Worm (Caenorhabditis elegans) whole organism, young adult: ENCODE results near the gene Y51H4A.1.
A peak's percentile ranks its signal among the peaks of the same experiment; 100 is the strongest.

Experiments
- B0019.2 ChIP-seq: fragments of 200-800 bp; sonication (Bioruptor generic); conservative IDR thresholded peaks from 2 replicates; pipeline ENCODE4 v1.3.6; 2022; ENCODE audit warnings: missing genetic modification reagents, missing genetic modification characterization, missing compliant biosample characterization
- B0035.1 ChIP-seq: sonication (generic microtip); optimal IDR thresholded peaks from 2 replicates; lab custom pipeline; 2016; ENCODE audit warnings: missing genetic modification characterization, mild to moderate bottlenecking, missing compliant biosample characterization, missing genotype, missing genetic modification reagents
- B0261.1 ChIP-seq: sonication (generic microtip); optimal IDR thresholded peaks from 2 replicates; lab custom pipeline; 2016; ENCODE audit warnings: mild to moderate bottlenecking, missing genetic modification characterization, moderate library complexity, missing compliant biosample characterization
- D2030.7 ChIP-seq: fragments of 200-800 bp; sonication (Bioruptor generic); IDR thresholded peaks from 2 replicates; pipeline ENCODE4 v1.3.6; 2022; ENCODE audit warnings: missing genetic modification reagents, missing genetic modification characterization, missing compliant biosample characterization
- F22D6.2 ChIP-seq: sonication (generic microtip); optimal IDR thresholded peaks from 2 replicates; lab custom pipeline; 2016; ENCODE audit warnings: mild to moderate bottlenecking, missing genetic modification characterization, missing compliant biosample characterization
- F33H1.4 ChIP-seq: fragments of 200-800 bp; sonication (Bioruptor generic); IDR thresholded peaks from 2 replicates; pipeline ENCODE4 v1.3.6; 2022; ENCODE audit warnings: missing genetic modification reagents, missing genetic modification characterization, missing compliant biosample characterization
- F49E8.2 ChIP-seq: sonication (generic microtip); optimal IDR thresholded peaks from 3 replicates; lab custom pipeline; 2017; ENCODE audit warnings: missing genetic modification characterization, mild to moderate bottlenecking, missing compliant biosample characterization, antibody characterized with exemption, moderate library complexity; ENCODE audit not compliant: insufficient read depth
- F57C9.4 ChIP-seq: sonication (generic microtip); optimal IDR thresholded peaks from 2 replicates; lab custom pipeline; 2017; ENCODE audit warnings: mild to moderate bottlenecking, missing genetic modification characterization, missing compliant biosample characterization
- K11D2.4 ChIP-seq: fragments of 200-800 bp; sonication (Bioruptor generic); IDR thresholded peaks from 2 replicates; pipeline ENCODE4 v1.3.6; 2022; ENCODE audit warnings: missing genetic modification reagents, missing genetic modification characterization, missing compliant biosample characterization
- K12H6.12 ChIP-seq: fragments of 200-800 bp; sonication (Bioruptor generic); optimal IDR thresholded peaks from 2 replicates; lab custom pipeline; 2018; ENCODE audit warnings: mild to moderate bottlenecking, missing genetic modification characterization, missing compliant biosample characterization
- T26A5.8 ChIP-seq: sonication (generic microtip); optimal IDR thresholded peaks from 2 replicates; lab custom pipeline; 2016; ENCODE audit warnings: missing genetic modification characterization, missing compliant biosample characterization
- Y53G8AR.9 ChIP-seq: fragments of 200-800 bp; sonication (Bioruptor generic); conservative IDR thresholded peaks from 2 replicates; pipeline ENCODE4 v1.3.6; 2022; ENCODE audit warnings: missing genetic modification reagents, missing genetic modification characterization, missing compliant biosample characterization
- Y67H2A.10 ChIP-seq: fragments of 200-800 bp; sonication (Bioruptor generic); conservative IDR thresholded peaks from 2 replicates; pipeline ENCODE4 v1.3.6; 2022; ENCODE audit warnings: missing genetic modification reagents, missing genetic modification characterization, missing compliant biosample characterization
- ZK185.1 ChIP-seq: sonication (generic microtip); optimal IDR thresholded peaks from 2 replicates; lab custom pipeline; 2016; ENCODE audit warnings: mild to moderate bottlenecking, missing genetic modification characterization, missing compliant biosample characterization; ENCODE audit not compliant: poor library complexity, severe bottlenecking
- akir-1 ChIP-seq: fragments of 200-800 bp; sonication (Bioruptor generic); optimal IDR thresholded peaks from 2 replicates; lab custom pipeline; 2018; ENCODE audit warnings: mild to moderate bottlenecking, missing genetic modification characterization, moderate library complexity, missing compliant biosample characterization
- aptf-3 ChIP-seq: fragments of 200-800 bp; sonication (Bioruptor generic); IDR thresholded peaks from 2 replicates; pipeline ENCODE4 v1.3.6; 2022; ENCODE audit warnings: missing genetic modification characterization, missing compliant biosample characterization
- athp-1 ChIP-seq: sonication (generic microtip); optimal IDR thresholded peaks from 2 replicates; lab custom pipeline; 2017; ENCODE audit warnings: mild to moderate bottlenecking, missing genetic modification characterization, missing compliant biosample characterization
- attf-5 ChIP-seq: fragments of 200-800 bp; sonication (Bioruptor generic); optimal IDR thresholded peaks from 2 replicates; lab custom pipeline; 2018; ENCODE audit warnings: mild to moderate bottlenecking, missing genetic modification characterization, missing compliant biosample characterization
- attf-6 ChIP-seq: fragments of 200-800 bp; sonication (Bioruptor generic); IDR thresholded peaks from 2 replicates; pipeline ENCODE4 v1.3.6; 2022; ENCODE audit warnings: missing genetic modification reagents, missing genetic modification characterization, missing compliant biosample characterization
- cebp-2 ChIP-seq: fragments of 200-800 bp; sonication (Bioruptor generic); IDR thresholded peaks from 2 replicates; pipeline ENCODE4 v1.3.6; 2022; ENCODE audit warnings: missing genetic modification characterization, missing compliant biosample characterization
- ceh-100 ChIP-seq: fragments of 200-800 bp; sonication (Bioruptor generic); IDR thresholded peaks from 2 replicates; pipeline ENCODE4 v1.3.6; 2022; ENCODE audit warnings: missing genetic modification reagents, missing genetic modification characterization, missing compliant biosample characterization
- ceh-58 ChIP-seq: fragments of 200-800 bp; sonication (Bioruptor generic); IDR thresholded peaks from 2 replicates; pipeline ENCODE4 v1.3.6; 2022; ENCODE audit warnings: missing genetic modification characterization, missing compliant biosample characterization
- ceh-79 ChIP-seq: sonication (generic microtip); optimal IDR thresholded peaks from 2 replicates; lab custom pipeline; 2017; ENCODE audit warnings: mild to moderate bottlenecking, missing genetic modification characterization, missing compliant biosample characterization
- dox-1 ChIP-seq: fragments of 200-800 bp; sonication (Bioruptor generic); IDR thresholded peaks from 2 replicates; pipeline ENCODE4 v1.3.6; 2022; ENCODE audit warnings: missing genetic modification reagents, missing genetic modification characterization, missing compliant biosample characterization
- egl-18 ChIP-seq: fragments of 200-800 bp; sonication (Bioruptor generic); IDR thresholded peaks from 2 replicates; pipeline ENCODE4 v1.3.6; 2022; ENCODE audit warnings: missing genetic modification reagents, missing genetic modification characterization, missing compliant biosample characterization
- egl-44 ChIP-seq: fragments of 200-800 bp; sonication (Bioruptor generic); IDR thresholded peaks from 2 replicates; pipeline ENCODE4 v1.3.6; 2022; ENCODE audit warnings: missing genetic modification reagents, missing genetic modification characterization, missing compliant biosample characterization
- ets-4 ChIP-seq: fragments of 200-800 bp; sonication (Bioruptor generic); optimal IDR thresholded peaks from 2 replicates; lab custom pipeline; 2018; ENCODE audit warnings: mild to moderate bottlenecking, missing genetic modification characterization, missing compliant biosample characterization
- hrde-1 ChIP-seq: sonication (generic microtip); optimal IDR thresholded peaks from 2 replicates; lab custom pipeline; 2016; ENCODE audit warnings: missing genetic modification characterization, mild to moderate bottlenecking, missing compliant biosample characterization, moderate library complexity, missing genotype, missing genetic modification reagents, borderline replicate concordance
- let-526 ChIP-seq: fragments of 200-800 bp; sonication (Bioruptor generic); IDR thresholded peaks from 2 replicates; pipeline ENCODE4 v1.3.6; 2022; ENCODE audit warnings: missing genetic modification reagents, missing genetic modification characterization, missing compliant biosample characterization
- let-607 ChIP-seq, 2 experiments: fragments of 200-800 bp in 1 of 2; sonication (Bioruptor generic) in 1 of 2; sonication (generic microtip) in 1 of 2; optimal IDR thresholded peaks; 2 replicates each; lab custom pipeline; 2016 to 2018; ENCODE audit warnings: mild to moderate bottlenecking in 2 of 2, missing compliant biosample characterization in 2 of 2, missing genetic modification characterization in 2 of 2, moderate library complexity in 2 of 2, missing genotype in 1 of 2
- lin-26 ChIP-seq: fragments of 200-800 bp; sonication (Bioruptor generic); IDR thresholded peaks from 2 replicates; pipeline ENCODE4 v1.3.6; 2022; ENCODE audit warnings: missing genetic modification reagents, missing genetic modification characterization, missing compliant biosample characterization
- lsl-1 ChIP-seq: fragments of 200-800 bp; sonication (Bioruptor generic); optimal IDR thresholded peaks from 2 replicates; lab custom pipeline; 2018; ENCODE audit warnings: mild to moderate bottlenecking, missing genetic modification characterization, moderate library complexity, missing compliant biosample characterization
- lsy-27 ChIP-seq: sonication (generic microtip); optimal IDR thresholded peaks from 2 replicates; lab custom pipeline; 2017; ENCODE audit warnings: missing genetic modification characterization, mild to moderate bottlenecking, missing compliant biosample characterization, antibody characterized with exemption, missing genotype, borderline replicate concordance; ENCODE audit not compliant: insufficient read depth
- madf-10 ChIP-seq: sonication (generic microtip); optimal IDR thresholded peaks from 2 replicates; lab custom pipeline; 2016; ENCODE audit warnings: mild to moderate bottlenecking, missing genetic modification characterization, missing compliant biosample characterization
- madf-6 ChIP-seq: fragments of 200-800 bp; sonication (Bioruptor generic); IDR thresholded peaks from 2 replicates; pipeline ENCODE4 v1.3.6; 2022; ENCODE audit warnings: missing genetic modification reagents, missing genetic modification characterization, missing compliant biosample characterization
- madf-8 ChIP-seq: fragments of 200-800 bp; sonication (Bioruptor generic); conservative IDR thresholded peaks from 2 replicates; pipeline ENCODE4 v1.3.6; 2022; ENCODE audit warnings: missing genetic modification reagents, missing genetic modification characterization, missing compliant biosample characterization
- mxl-1 ChIP-seq: sonication (generic microtip); optimal IDR thresholded peaks from 2 replicates; lab custom pipeline; 2016; ENCODE audit warnings: missing genetic modification characterization, missing compliant biosample characterization
- nhr-80 ChIP-seq: sonication (generic microtip); optimal IDR thresholded peaks from 2 replicates; lab custom pipeline; 2016; ENCODE audit warnings: missing genetic modification characterization, missing compliant biosample characterization
- pbrm-1 ChIP-seq: fragments of 200-800 bp; sonication (Bioruptor generic); IDR thresholded peaks from 2 replicates; pipeline ENCODE4 v1.3.6; 2022; ENCODE audit warnings: missing genetic modification reagents, missing genetic modification characterization, missing compliant biosample characterization
- rpc-1 ChIP-seq, 2 experiments: fragments of 150-350 bp in 1 of 2; sonication (generic microtip) in 1 of 2; optimal IDR thresholded peaks; 2 replicates each; lab custom pipeline; 2014 to 2018; ENCODE audit warnings: missing biosample characterization in 1 of 2, missing genetic modification characterization in 1 of 2, missing genetic modification reagents in 1 of 2, missing genotype in 1 of 2
- sdz-38 ChIP-seq: sonication (generic microtip); optimal IDR thresholded peaks from 2 replicates; lab custom pipeline; 2016; ENCODE audit warnings: missing genotype, missing genetic modification characterization, missing compliant biosample characterization
- somi-1 ChIP-seq: fragments of 200-800 bp; sonication (Bioruptor generic); optimal IDR thresholded peaks from 2 replicates; lab custom pipeline; 2018; ENCODE audit warnings: mild to moderate bottlenecking, missing genetic modification characterization, missing compliant biosample characterization
- sptf-2 ChIP-seq: fragments of 200-800 bp; sonication (Bioruptor generic); optimal IDR thresholded peaks from 2 replicates; lab custom pipeline; 2018; ENCODE audit warnings: mild to moderate bottlenecking, missing genetic modification characterization, missing compliant biosample characterization
- tbx-9 ChIP-seq: sonication (generic microtip); optimal IDR thresholded peaks from 2 replicates; lab custom pipeline; 2016; ENCODE audit warnings: borderline replicate concordance, missing genetic modification characterization, inconsistent platforms, missing compliant biosample characterization
- zfh-2 ChIP-seq: fragments of 200-800 bp; sonication (Bioruptor generic); conservative IDR thresholded peaks from 2 replicates; pipeline ENCODE4 v1.3.6; 2022; ENCODE audit warnings: missing genetic modification reagents, missing genetic modification characterization, missing compliant biosample characterization
- zim-3 ChIP-seq: sonication (generic microtip); optimal IDR thresholded peaks from 2 replicates; lab custom pipeline; 2017; ENCODE audit warnings: mild to moderate bottlenecking, missing genetic modification characterization, moderate library complexity, missing compliant biosample characterization
- ztf-22 ChIP-seq: fragments of 200-800 bp; sonication (Bioruptor generic); optimal IDR thresholded peaks from 2 replicates; lab custom pipeline; 2018; ENCODE audit warnings: mild to moderate bottlenecking, missing genetic modification characterization, moderate library complexity, missing compliant biosample characterization
- ztf-25 ChIP-seq: fragments of 200-800 bp; sonication (Bioruptor generic); IDR thresholded peaks from 2 replicates; pipeline ENCODE4 v1.3.6; 2022; ENCODE audit warnings: missing genetic modification reagents, missing genetic modification characterization, missing compliant biosample characterization
- ztf-26 ChIP-seq: sonication (generic microtip); optimal IDR thresholded peaks from 2 replicates; lab custom pipeline; 2017; ENCODE audit warnings: missing genetic modification characterization, missing compliant biosample characterization

The Y51H4A.1 gene

ce11 chrIV:16501855-16502254 is 24.8 kb upstream of the Y51H4A.1 start (continued):
- TF ChIP-seq ztf-26 (no peak), hrde-1 (tag; lab: Kevin White, UChicago) (no peak), athp-1 (tag; lab: Kevin White, UChicago) (peak; percentile 8), ets-4 (GFP tag; lab: Kevin White, UChicago) (no peak), F22D6.2 (no peak), ceh-58 (no peak), lsl-1 (GFP tag; lab: Kevin White, UChicago) (no peak), F33H1.4 (GFP tag; lab: Robert Waterston, UW) (no peak), lsy-27 (tag; lab: Kevin White, UChicago) (no peak), B0019.2 (no peak), Y67H2A.10 (GFP tag; lab: Robert Waterston, UW) (no peak), B0035.1 (no peak), ztf-25 (no peak), pbrm-1 (GFP tag; lab: Robert Waterston, UW) (no peak), rpc-1 (optimal IDR thresholded peaks at IDR 0.05; lab: Kevin White, UChicago) (no peak), rpc-1 (tag; optimal IDR thresholded peaks at IDR 0.05; lab: Kevin White, UChicago) (no peak), zfh-2 (GFP tag; lab: Robert Waterston, UW) (peak; percentile 77), ceh-100 (GFP tag; lab: Robert Waterston, UW) (no peak), sptf-2 (no peak), let-526 (GFP tag; lab: Robert Waterston, UW) (no peak), somi-1 (no peak), lin-26 (no peak), cebp-2 (GFP tag; lab: Robert Waterston, UW) (no peak), egl-44 (GFP tag; lab: Robert Waterston, UW) (no peak), aptf-3 (no peak), sdz-38 (tag; lab: Kevin White, UChicago) (no peak), akir-1 (GFP tag; lab: Kevin White, UChicago) (no peak), egl-18 (no peak), T26A5.8 (no peak), ZK185.1 (peak; percentile 15), D2030.7 (GFP tag; lab: Robert Waterston, UW) (no peak), nhr-80 (tag; lab: Kevin White, UChicago) (peak; percentile 82), madf-6 (GFP tag; lab: Robert Waterston, UW) (no peak), ceh-79 (tag; lab: Kevin White, UChicago) (no peak), K11D2.4 (GFP tag; lab: Robert Waterston, UW) (no peak), attf-5 (GFP tag; lab: Kevin White, UChicago) (peak; percentile 36), attf-6 (GFP tag; lab: Robert Waterston, UW) (no peak), dox-1 (peak; percentile 71), F57C9.4 (tag; lab: Kevin White, UChicago) (no peak), zim-3 (tag; lab: Kevin White, UChicago) (no peak), Y53G8AR.9 (GFP tag; lab: Robert Waterston, UW) (no peak), madf-8 (GFP tag; lab: Robert Waterston, UW) (no peak), ztf-22 (no peak), B0261.1 (tag; lab: Kevin White, UChicago) (no peak), tbx-9 (tag; lab: Kevin White, UChicago) (no peak), F49E8.2 (tag; lab: Kevin White, UChicago) (no peak), mxl-1 (no peak), K12H6.12 (no peak), let-607 (tag; optimal IDR thresholded peaks at IDR 0.05; lab: Kevin White, UChicago) (no peak), madf-10 (peak; percentile 25)
